Worm (Caenorhabditis elegans) whole organism, L1 larva: ENCODE data around the gene folt-2.

Experiments used
- alr-1 ChIP-seq: fragments of 200-800 bp; sonication (Bioruptor generic); optimal IDR thresholded peaks from 2 replicates; lab custom pipeline; 2018; ENCODE audit warnings: borderline replicate concordance, mild to moderate bottlenecking, missing genetic modification characterization, missing compliant biosample characterization
- dpl-1 ChIP-seq, 3 experiments: fragments of 150-350 bp in 2 of 3; sonication (generic microtip) in 1 of 3; optimal IDR thresholded peaks; 2 replicates each; lab custom pipeline; 2014 to 2017; ENCODE audit warnings: missing biosample characterization in 3 of 3, missing genetic modification characterization in 3 of 3, missing genetic modification reagents in 3 of 3
- efl-3 ChIP-seq: fragments of 200-800 bp; sonication (Bioruptor generic); optimal IDR thresholded peaks from 2 replicates; lab custom pipeline; 2018; ENCODE audit warnings: mild to moderate bottlenecking, missing genetic modification characterization, missing compliant biosample characterization
- grh-1 ChIP-seq: fragments of 200-800 bp; sonication (Bioruptor generic); IDR thresholded peaks from 2 replicates; pipeline ENCODE4 v1.3.6; 2022; ENCODE audit warnings: missing genetic modification reagents, missing genetic modification characterization, missing compliant biosample characterization
- lin-14 ChIP-seq: fragments of 200-800 bp; sonication (Bioruptor generic); optimal IDR thresholded peaks from 2 replicates; lab custom pipeline; 2018; ENCODE audit warnings: mild to moderate bottlenecking, missing genetic modification characterization, moderate library complexity, missing compliant biosample characterization
- mdl-1 ChIP-seq, 2 experiments: fragments of 150-350 bp; optimal IDR thresholded peaks; 2 replicates each; lab custom pipeline; 2014 to 2017; ENCODE audit warnings: missing biosample characterization in 2 of 2, missing genetic modification characterization in 2 of 2, inconsistent platforms in 1 of 2
- unc-86 ChIP-seq: sonication (generic microtip); optimal IDR thresholded peaks from 2 replicates; lab custom pipeline; 2016; ENCODE audit warnings: missing genetic modification characterization, missing compliant biosample characterization
- zag-1 ChIP-seq: fragments of 150-350 bp; optimal IDR thresholded peaks from 2 replicates; lab custom pipeline; 2014; ENCODE audit warnings: missing biosample characterization, missing genetic modification characterization
- ztf-11 ChIP-seq, 2 experiments: sonication (generic microtip); optimal IDR thresholded peaks; 2 replicates each; lab custom pipeline; 2016 to 2017; ENCODE audit warnings: missing genetic modification characterization in 2 of 2, missing biosample characterization in 1 of 2, missing compliant biosample characterization in 1 of 2

DNA sequence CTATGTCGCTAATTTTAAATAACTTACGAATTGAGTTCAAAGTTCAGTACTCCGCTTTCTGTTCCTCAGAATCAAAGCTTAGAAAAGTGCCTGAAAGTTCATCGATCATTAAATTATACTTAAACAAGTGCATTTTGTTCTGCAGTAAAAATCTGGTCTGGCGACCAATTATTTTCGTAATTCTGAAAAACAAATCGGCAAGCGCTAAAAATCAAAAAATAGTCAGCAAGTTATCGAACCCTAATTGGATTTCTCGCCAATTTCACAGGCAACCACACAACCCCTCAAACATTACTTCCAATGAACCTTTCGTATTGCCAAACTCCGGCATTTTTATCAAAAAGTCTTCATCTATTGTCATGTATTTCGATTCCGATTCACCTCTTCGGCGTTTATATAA, 12.4 kb downstream of the folt-2 start, which contains the start of gene srh-272:
- TF ChIP-seq alr-1 (tag; lab: Kevin White, UChicago) = no peak
- no peak for TF ChIP-seq zag-1 (tag; lab: Kevin White, UChicago)
- TF ChIP-seq grh-1 (GFP tag; lab: Robert Waterston, UW) = no peak
- no peak for TF ChIP-seq dpl-1 (GFP tag; optimal IDR thresholded peaks at IDR 0.05; lab: Kevin White, UChicago)
- no peak for TF ChIP-seq ztf-11 (tag; optimal IDR thresholded peaks at IDR 0.05; lab: Kevin White, UChicago)
- no peak for TF ChIP-seq efl-3
- no peak for TF ChIP-seq unc-86
- TF ChIP-seq lin-14 (GFP tag; lab: Kevin White, UChicago) = no peak
- TF ChIP-seq mdl-1 (tag; optimal IDR thresholded peaks at IDR 0.05; lab: Kevin White, UChicago) = no peak
